Worm (Caenorhabditis elegans) whole organism, young adult: ENCODE results near the gene H40L08.8.

Experiments used
- F23B12.7 ChIP-seq: sonication (generic microtip); optimal IDR thresholded peaks from 2 replicates; lab custom pipeline; 2017; ENCODE audit warnings: missing genetic modification characterization, mild to moderate bottlenecking, missing compliant biosample characterization, antibody characterized with exemption, moderate library complexity; ENCODE audit not compliant: insufficient read depth
- F57A8.1 ChIP-seq: fragments of 200-800 bp; sonication (Bioruptor generic); optimal IDR thresholded peaks from 2 replicates; lab custom pipeline; 2018; ENCODE audit warnings: mild to moderate bottlenecking, missing genetic modification characterization, moderate library complexity, missing compliant biosample characterization
- F57C9.4 ChIP-seq: sonication (generic microtip); optimal IDR thresholded peaks from 2 replicates; lab custom pipeline; 2017; ENCODE audit warnings: mild to moderate bottlenecking, missing genetic modification characterization, missing compliant biosample characterization
- T07F8.4 ChIP-seq: sonication (generic microtip); optimal IDR thresholded peaks from 2 replicates; lab custom pipeline; 2016; ENCODE audit warnings: mild to moderate bottlenecking, missing genetic modification characterization, moderate library complexity, missing compliant biosample characterization
- Y67H2A.10 ChIP-seq: fragments of 200-800 bp; sonication (Bioruptor generic); conservative IDR thresholded peaks from 2 replicates; pipeline ENCODE4 v1.3.6; 2022; ENCODE audit warnings: missing genetic modification reagents, missing genetic modification characterization, missing compliant biosample characterization
- aptf-2 ChIP-seq: fragments of 200-800 bp; sonication (Bioruptor generic); conservative IDR thresholded peaks from 2 replicates; pipeline ENCODE4 v1.3.6; 2022; ENCODE audit warnings: missing genetic modification reagents, missing genetic modification characterization, missing compliant biosample characterization
- attf-3 ChIP-seq: fragments of 200-800 bp; sonication (Bioruptor generic); conservative IDR thresholded peaks from 2 replicates; pipeline ENCODE4 v1.3.6; 2022; ENCODE audit warnings: missing genetic modification reagents, missing genetic modification characterization, missing compliant biosample characterization
- cebp-1 ChIP-seq, 2 experiments: fragments of 200-800 bp in 1 of 2; sonication (Bioruptor generic) in 1 of 2; sonication (generic microtip) in 1 of 2; IDR thresholded peaks in 1 of 2; optimal IDR thresholded peaks in 1 of 2; 2 replicates each; pipeline versions ENCODE4 v1.3.6 to Lab custom; 2017 to 2022; ENCODE audit warnings: missing compliant biosample characterization in 2 of 2, missing genetic modification characterization in 2 of 2, mild to moderate bottlenecking in 1 of 2, missing genetic modification reagents in 1 of 2, moderate library complexity in 1 of 2
- ceh-27 ChIP-seq: fragments of 200-800 bp; sonication (Bioruptor generic); optimal IDR thresholded peaks from 2 replicates; lab custom pipeline; 2018; ENCODE audit warnings: mild to moderate bottlenecking, missing genetic modification characterization, moderate library complexity, missing compliant biosample characterization
- egrh-3 ChIP-seq: fragments of 200-800 bp; sonication (Bioruptor generic); IDR thresholded peaks from 2 replicates; pipeline ENCODE4 v1.3.6; 2022; ENCODE audit warnings: missing genetic modification reagents, missing genetic modification characterization, missing compliant biosample characterization
- gei-17 ChIP-seq: fragments of 200-800 bp; sonication (Bioruptor generic); optimal IDR thresholded peaks from 2 replicates; lab custom pipeline; 2018; ENCODE audit warnings: mild to moderate bottlenecking, missing genetic modification characterization, missing compliant biosample characterization
- hmg-20 ChIP-seq: fragments of 200-800 bp; sonication (Bioruptor generic); IDR thresholded peaks from 2 replicates; pipeline ENCODE4 v1.3.6; 2022; ENCODE audit warnings: missing genetic modification reagents, missing genetic modification characterization, missing compliant biosample characterization
- lag-1 ChIP-seq: fragments of 200-800 bp; sonication (Bioruptor generic); IDR thresholded peaks from 2 replicates; pipeline ENCODE4 v1.3.6; 2022; ENCODE audit warnings: missing genetic modification reagents, missing genetic modification characterization, missing compliant biosample characterization
- lin-26 ChIP-seq: fragments of 200-800 bp; sonication (Bioruptor generic); IDR thresholded peaks from 2 replicates; pipeline ENCODE4 v1.3.6; 2022; ENCODE audit warnings: missing genetic modification reagents, missing genetic modification characterization, missing compliant biosample characterization
- lin-40 ChIP-seq: sonication (generic microtip); optimal IDR thresholded peaks from 2 replicates; lab custom pipeline; 2016; ENCODE audit warnings: missing genetic modification characterization, mild to moderate bottlenecking, missing compliant biosample characterization, missing genotype, missing genetic modification reagents
- nhr-27 ChIP-seq: fragments of 200-800 bp; sonication (Bioruptor generic); optimal IDR thresholded peaks from 2 replicates; lab custom pipeline; 2018; ENCODE audit warnings: mild to moderate bottlenecking, missing genetic modification characterization, moderate library complexity, missing compliant biosample characterization
- nhr-80 ChIP-seq: sonication (generic microtip); optimal IDR thresholded peaks from 2 replicates; lab custom pipeline; 2016; ENCODE audit warnings: missing genetic modification characterization, missing compliant biosample characterization
- rec-8 ChIP-seq, 2 experiments: sonication (generic microtip); optimal IDR thresholded peaks; 2 replicates each; lab custom pipeline; 2016; ENCODE audit warnings: mild to moderate bottlenecking in 2 of 2, missing genetic modification characterization in 2 of 2, missing genetic modification reagents in 2 of 2, missing genotype in 2 of 2, missing biosample characterization in 1 of 2, missing compliant biosample characterization in 1 of 2, moderate library complexity in 1 of 2
- snpc-1.1 ChIP-seq: sonication (generic microtip); optimal IDR thresholded peaks from 2 replicates; lab custom pipeline; 2017; ENCODE audit warnings: missing genetic modification characterization, mild to moderate bottlenecking, missing compliant biosample characterization, antibody characterized with exemption, moderate library complexity, missing genotype, missing genetic modification reagents; ENCODE audit not compliant: insufficient read depth
- snpc-4 ChIP-seq, 5 experiments: fragments of 150-350 bp in 1 of 5; sonication (generic microtip) in 4 of 5; optimal IDR thresholded peaks; 2 replicates each; lab custom pipeline; 2014 to 2018; ENCODE audit warnings: missing genetic modification characterization in 5 of 5, missing biosample characterization in 3 of 5, antibody characterized with exemption in 2 of 5, mild to moderate bottlenecking in 2 of 5, missing compliant biosample characterization in 2 of 5, missing genotype in 2 of 5, moderate library complexity in 2 of 5, missing genetic modification reagents in 1 of 5
- unc-62 ChIP-seq: fragments of 150-350 bp; optimal IDR thresholded peaks from 2 replicates; lab custom pipeline; 2014; ENCODE audit warnings: missing biosample characterization, missing genetic modification reagents, missing genetic modification characterization
- ztf-18 ChIP-seq: sonication (generic microtip); optimal IDR thresholded peaks from 2 replicates; lab custom pipeline; 2016; ENCODE audit warnings: missing genotype, mild to moderate bottlenecking, missing genetic modification characterization, missing compliant biosample characterization
- ztf-22 ChIP-seq: fragments of 200-800 bp; sonication (Bioruptor generic); optimal IDR thresholded peaks from 2 replicates; lab custom pipeline; 2018; ENCODE audit warnings: mild to moderate bottlenecking, missing genetic modification characterization, moderate library complexity, missing compliant biosample characterization
- ztf-26 ChIP-seq: sonication (generic microtip); optimal IDR thresholded peaks from 2 replicates; lab custom pipeline; 2017; ENCODE audit warnings: missing genetic modification characterization, missing compliant biosample characterization
- ztf-6 ChIP-seq: fragments of 200-800 bp; sonication (Bioruptor generic); IDR thresholded peaks from 2 replicates; pipeline ENCODE4 v1.3.6; 2022; ENCODE audit warnings: missing genetic modification reagents, missing genetic modification characterization, missing compliant biosample characterization

The H40L08.8 gene

ce11 chrX:15092775-15093386, 15.4 kb upstream of the H40L08.8 start:
- TF ChIP-seq snpc-1.1 (tag; lab: Kevin White, UChicago): peak; percentile 57
- no peak for TF ChIP-seq aptf-2 (GFP tag; lab: Robert Waterston, UW)
- no peak for TF ChIP-seq rec-8 (tag; optimal IDR thresholded peaks at IDR 0.05; lab: Kevin White, UChicago)
- TF ChIP-seq snpc-4 (GFP tag; optimal IDR thresholded peaks at IDR 0.05; lab: Kevin White, UChicago): peak; percentile 47
- TF ChIP-seq snpc-4 (tag; optimal IDR thresholded peaks at IDR 0.05; lab: Kevin White, UChicago): peak in 3 of 4 experiments; percentile 20 to 87 (median 84)
- no peak for TF ChIP-seq F23B12.7 (tag; lab: Kevin White, UChicago)

DNA sequence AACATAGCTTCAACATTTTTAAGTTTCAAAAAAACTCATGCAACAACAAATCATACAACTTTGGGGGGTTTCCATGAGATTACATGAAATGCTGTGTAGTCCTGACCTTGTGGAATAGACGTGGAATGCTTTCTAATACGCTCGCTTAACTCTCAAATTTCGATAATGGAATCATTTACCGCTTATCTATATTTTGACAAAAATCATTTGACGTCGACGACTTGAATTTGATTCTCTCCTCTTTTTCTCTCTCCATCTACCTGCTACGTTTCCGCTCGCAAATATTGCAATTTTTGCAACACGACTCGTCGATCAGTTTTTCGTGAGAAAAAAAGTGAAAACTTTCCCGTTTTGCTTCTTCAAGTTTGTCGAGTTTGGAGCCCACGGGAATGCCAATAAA, 11.7 kb upstream of the H40L08.8 start, which contains the start of gene flr-4:
Gene flr-4 (plus strand): TSS at position 275 of the 400 bp plus-strand sequence.
- TF ChIP-seq nhr-80 (tag; lab: Kevin White, UChicago) (peak; percentile 78), egrh-3 (no peak)
- TF ChIP-seq, all 124 proteins: peak for 1

ce11 chrX:15087752-15088151, 10.3 kb upstream of the H40L08.8 start:
- no peak for TF ChIP-seq gei-17 (GFP tag; lab: Kevin White, UChicago)
- peak; percentile 52 for TF ChIP-seq nhr-80 (tag; lab: Kevin White, UChicago)
- TF ChIP-seq rec-8 (tag; optimal IDR thresholded peaks at IDR 0.05; lab: Kevin White, UChicago): no peak
- TF ChIP-seq, all 124 proteins: peak for 1

DNA sequence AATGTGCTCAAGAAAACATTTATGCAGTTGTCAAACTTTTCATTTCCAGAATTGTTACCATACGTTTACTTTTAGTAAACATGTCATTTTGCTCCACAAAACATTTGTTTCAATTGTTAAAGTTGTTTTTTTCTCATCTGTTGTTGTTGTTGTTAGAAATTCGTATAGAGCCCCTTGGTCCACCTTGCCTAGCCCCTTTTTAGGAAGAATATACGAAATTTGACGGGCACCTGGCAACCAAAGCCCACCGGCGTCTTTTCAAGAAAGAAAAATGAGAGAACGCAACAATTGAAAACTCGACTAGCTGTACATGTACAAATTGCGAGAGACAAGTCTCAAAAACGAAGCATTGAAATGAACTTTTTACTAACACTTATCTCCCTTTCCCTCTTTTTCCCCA, 7.0 kb upstream of the H40L08.8 start, which contains the start of gene F09B12.5:
Gene F09B12.5 (plus strand): TSS at position 301 of the 400 bp plus-strand sequence.
- TF ChIP-seq lag-1: no peak

DNA sequence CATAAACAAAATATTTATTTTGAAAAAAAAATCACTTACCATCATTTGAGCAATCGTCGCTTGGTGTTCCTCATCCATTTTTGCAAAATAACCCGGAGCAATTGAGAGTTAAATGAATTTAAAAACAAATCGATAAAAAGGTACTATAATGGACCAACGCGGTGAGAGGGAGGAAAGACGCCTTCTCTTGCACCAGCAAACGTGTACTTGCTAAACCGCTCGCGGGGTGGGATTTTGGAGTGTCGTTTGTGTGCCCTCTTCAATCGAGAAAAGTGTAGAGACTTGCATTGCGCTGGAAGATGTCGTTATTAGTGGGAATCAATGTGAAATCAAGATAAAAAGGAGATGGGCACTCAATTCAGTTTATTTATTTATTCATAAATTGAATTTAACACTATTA, 6.4 kb upstream of the H40L08.8 start, which contains the start of gene H40L08.1:
Gene H40L08.1 (minus strand): TSS at position 292 of the 400 bp plus-strand sequence.
- TF ChIP-seq F57A8.1 (GFP tag; lab: Kevin White, UChicago) (no peak), nhr-27 (tag; lab: Kevin White, UChicago) (no peak), T07F8.4 (tag; lab: Kevin White, UChicago) (no peak), ztf-22 (GFP tag; lab: Kevin White, UChicago) (no peak), attf-3 (GFP tag; lab: Robert Waterston, UW) (peak; percentile 90), ztf-18 (tag; lab: Kevin White, UChicago) (no peak), unc-62 (GFP tag; lab: Kevin White, UChicago) (no peak), Y67H2A.10 (no peak)

DNA sequence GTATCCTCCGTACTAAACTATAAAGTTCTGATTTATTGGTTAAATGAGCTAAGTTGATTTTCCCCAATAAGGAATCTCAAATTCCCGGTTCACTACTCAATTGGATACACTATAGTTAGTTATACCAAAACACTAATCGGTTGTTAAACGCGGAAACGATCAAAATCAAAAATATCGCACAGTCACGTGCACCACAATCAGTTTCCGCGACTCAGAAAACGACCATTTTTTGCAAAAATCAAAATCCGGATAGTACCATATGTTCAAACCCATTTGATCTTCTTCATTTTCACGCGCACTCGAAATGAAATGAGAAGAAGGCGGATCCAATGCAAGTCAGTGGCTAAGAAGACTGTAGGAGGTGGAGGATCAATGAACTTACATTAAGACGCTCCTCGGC, 4.1 kb upstream of the H40L08.8 start:
- TF ChIP-seq lin-26: 0 out of 2 replicates have a peak, but pooled peaks have one; percentile 22
- no peak for TF ChIP-seq ceh-27

DNA sequence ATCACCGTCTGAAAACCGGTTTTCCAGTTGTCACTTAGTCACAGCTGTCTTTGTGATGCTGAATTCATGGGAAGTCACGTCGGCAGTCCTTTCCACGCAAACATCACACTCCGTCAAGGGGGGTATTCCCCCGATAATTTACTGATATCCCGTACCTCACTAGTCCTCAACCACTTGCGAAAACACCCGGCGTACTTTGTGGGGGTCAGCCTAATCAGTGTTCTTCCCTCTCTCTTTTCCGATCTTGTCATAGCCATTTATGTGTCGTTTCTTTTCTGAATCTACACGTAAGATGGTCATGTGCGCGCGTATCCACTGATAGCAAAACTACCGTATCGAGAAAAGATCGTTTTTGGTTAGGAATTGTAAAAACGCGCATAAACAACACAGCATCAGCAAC, 2.0 kb upstream of the H40L08.8 start:
- TF ChIP-seq aptf-2 (GFP tag; lab: Robert Waterston, UW) (no peak), cebp-1 (GFP tag; IDR thresholded peaks at IDR 0.05; lab: Robert Waterston, UW) (no peak), cebp-1 (tag; optimal IDR thresholded peaks at IDR 0.05; lab: Kevin White, UChicago) (peak; percentile 9), hmg-20 (GFP tag; lab: Robert Waterston, UW) (no peak), ztf-26 (tag; lab: Kevin White, UChicago) (peak; percentile 59), ztf-6 (GFP tag; lab: Robert Waterston, UW) (no peak), F57C9.4 (tag; lab: Kevin White, UChicago) (no peak), lin-40 (peak; percentile 28)
